Worm (Caenorhabditis elegans) whole organism, L2 larva: Measurements from ENCODE around the gene nspb-8.

Source experiments
- C34F6.9 ChIP-seq: fragments of 150-350 bp; optimal IDR thresholded peaks from 2 replicates; lab custom pipeline; 2014; ENCODE audit warnings: missing biosample characterization, missing genetic modification characterization
- Y55F3AM.14 ChIP-seq: fragments of 200-800 bp; sonication (Bioruptor generic); optimal IDR thresholded peaks from 2 replicates; lab custom pipeline; 2018; ENCODE audit warnings: mild to moderate bottlenecking, missing genetic modification characterization, missing compliant biosample characterization
- ZK546.5 ChIP-seq: sonication (generic microtip); optimal IDR thresholded peaks from 2 replicates; lab custom pipeline; 2017; ENCODE audit warnings: missing biosample characterization, missing genetic modification characterization
- alr-1 ChIP-seq: fragments of 150-350 bp; optimal IDR thresholded peaks from 2 replicates; lab custom pipeline; 2014; ENCODE audit warnings: missing biosample characterization, missing genetic modification characterization
- aly-2 ChIP-seq: fragments of 150-350 bp; optimal IDR thresholded peaks from 2 replicates; lab custom pipeline; 2014; ENCODE audit warnings: missing biosample characterization, missing genetic modification characterization
- ama-1 ChIP-seq: fragments of 150-350 bp; optimal IDR thresholded peaks from 2 replicates; lab custom pipeline; 2018; ENCODE audit warnings: inconsistent platforms
- blmp-1 ChIP-seq: sonication (generic microtip); optimal IDR thresholded peaks from 2 replicates; lab custom pipeline; 2017; ENCODE audit warnings: missing genetic modification characterization, mild to moderate bottlenecking, missing compliant biosample characterization, antibody characterized with exemption, moderate library complexity; ENCODE audit not compliant: insufficient read depth
- crh-2 ChIP-seq: sonication (generic microtip); optimal IDR thresholded peaks from 2 replicates; lab custom pipeline; 2017; ENCODE audit warnings: missing biosample characterization, missing genetic modification characterization
- egl-27 ChIP-seq: sonication (generic microtip); optimal IDR thresholded peaks from 3 replicates; lab custom pipeline; 2017; ENCODE audit warnings: missing biosample characterization, missing genetic modification reagents, missing genetic modification characterization
- elt-1 ChIP-seq: fragments of 150-350 bp; optimal IDR thresholded peaks from 2 replicates; lab custom pipeline; 2014; ENCODE audit warnings: missing biosample characterization, missing genetic modification characterization
- fos-1 ChIP-seq: fragments of 150-350 bp; optimal IDR thresholded peaks from 2 replicates; lab custom pipeline; 2014; ENCODE audit warnings: missing biosample characterization, missing genetic modification characterization
- gmeb-1 ChIP-seq: fragments of 150-350 bp; optimal IDR thresholded peaks from 2 replicates; lab custom pipeline; 2014; ENCODE audit warnings: missing biosample characterization, missing genetic modification characterization
- lin-11 ChIP-seq: fragments of 150-350 bp; sonication (generic microtip); optimal IDR thresholded peaks from 2 replicates; lab custom pipeline; 2014; ENCODE audit warnings: missing biosample characterization, missing genetic modification characterization, inconsistent platforms, mixed read lengths
- lin-13 ChIP-seq: fragments of 150-350 bp; optimal IDR thresholded peaks from 2 replicates; lab custom pipeline; 2014; ENCODE audit warnings: missing biosample characterization, missing genetic modification reagents, missing genetic modification characterization
- mab-5 ChIP-seq: fragments of 150-350 bp; optimal IDR thresholded peaks from 2 replicates; lab custom pipeline; 2014; ENCODE audit warnings: missing biosample characterization, missing genetic modification characterization
- mbf-1 ChIP-seq: sonication (generic microtip); optimal IDR thresholded peaks from 2 replicates; lab custom pipeline; 2017; ENCODE audit warnings: missing biosample characterization, missing genetic modification characterization
- mdl-1 ChIP-seq, 2 experiments: fragments of 150-350 bp in 1 of 2; sonication (generic microtip) in 1 of 2; optimal IDR thresholded peaks; 2 replicates each; lab custom pipeline; 2017; ENCODE audit warnings: missing biosample characterization in 2 of 2, missing genetic modification characterization in 2 of 2
- nhr-10 ChIP-seq: sonication (generic microtip); optimal IDR thresholded peaks from 2 replicates; lab custom pipeline; 2017; ENCODE audit warnings: missing biosample characterization, missing genetic modification characterization
- nhr-21 ChIP-seq: fragments of 150-350 bp; optimal IDR thresholded peaks from 2 replicates; lab custom pipeline; 2014; ENCODE audit warnings: missing biosample characterization, missing genetic modification characterization
- nhr-23 ChIP-seq: fragments of 150-350 bp; optimal IDR thresholded peaks from 2 replicates; lab custom pipeline; 2014; ENCODE audit warnings: missing biosample characterization, missing genetic modification reagents, missing genetic modification characterization
- nhr-237 ChIP-seq: fragments of 150-350 bp; optimal IDR thresholded peaks from 2 replicates; lab custom pipeline; 2014; ENCODE audit warnings: missing biosample characterization, missing genetic modification characterization
- nhr-25 ChIP-seq: fragments of 150-350 bp; sonication (generic microtip); optimal IDR thresholded peaks from 3 replicates; lab custom pipeline; 2014; ENCODE audit warnings: missing biosample characterization, missing genetic modification characterization
- nhr-77 ChIP-seq: fragments of 150-350 bp; optimal IDR thresholded peaks from 2 replicates; lab custom pipeline; 2014; ENCODE audit warnings: missing biosample characterization, missing genetic modification characterization
- peb-1 ChIP-seq: fragments of 150-350 bp; optimal IDR thresholded peaks from 2 replicates; lab custom pipeline; 2014; ENCODE audit warnings: missing biosample characterization, missing genetic modification characterization
- skn-1 ChIP-seq: sonication (generic microtip); optimal IDR thresholded peaks from 2 replicates; lab custom pipeline; 2017; ENCODE audit warnings: missing biosample characterization, missing genetic modification characterization
- sma-9 ChIP-seq, 2 experiments: fragments of 150-350 bp in 1 of 2; sonication (generic microtip) in 1 of 2; optimal IDR thresholded peaks; 2 replicates each; lab custom pipeline; 2014 to 2016; ENCODE audit warnings: missing genetic modification characterization in 2 of 2, mild to moderate bottlenecking in 1 of 2, missing biosample characterization in 1 of 2, missing compliant biosample characterization in 1 of 2, missing genetic modification reagents in 1 of 2, moderate library complexity in 1 of 2
- snpc-4 ChIP-seq: fragments of 150-350 bp; optimal IDR thresholded peaks from 2 replicates; lab custom pipeline; 2014; ENCODE audit warnings: missing biosample characterization, missing genetic modification characterization
- unc-55 ChIP-seq: fragments of 150-350 bp; sonication (generic microtip); optimal IDR thresholded peaks from 3 replicates; lab custom pipeline; 2014; ENCODE audit warnings: missing biosample characterization, missing genetic modification reagents, missing genetic modification characterization
- ztf-1 ChIP-seq: fragments of 200-800 bp; sonication (Bioruptor generic); conservative IDR thresholded peaks from 2 replicates; pipeline ENCODE4 v1.3.6; 2022; ENCODE audit warnings: missing genetic modification characterization, missing compliant biosample characterization
- ztf-11 ChIP-seq: sonication (generic microtip); optimal IDR thresholded peaks from 2 replicates; lab custom pipeline; 2017; ENCODE audit warnings: missing biosample characterization, missing genetic modification characterization
- ztf-4 ChIP-seq: fragments of 150-350 bp; optimal IDR thresholded peaks from 2 replicates; lab custom pipeline; 2014; ENCODE audit warnings: missing biosample characterization, missing genetic modification characterization

The nspb-8 gene

DNA sequence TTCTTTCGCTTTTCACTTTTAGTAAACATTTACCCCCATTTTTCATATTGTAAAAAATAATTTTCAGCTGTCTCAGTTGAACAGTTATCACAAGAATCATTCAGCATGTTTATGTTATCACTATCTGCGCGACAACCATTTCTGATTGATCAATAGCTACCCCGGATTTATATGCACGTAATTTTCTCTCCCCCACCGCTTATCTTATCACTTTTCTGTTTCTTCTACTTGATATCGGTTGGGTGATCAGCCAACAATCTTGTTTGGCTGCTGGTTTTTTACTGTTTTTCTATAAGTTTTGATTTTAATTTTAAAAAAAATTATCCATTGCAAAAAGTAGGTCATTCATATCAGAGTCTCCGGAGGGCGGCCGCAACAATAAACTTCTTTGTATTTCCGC is 17.3 kb upstream of the nspb-8 start:
- peak; percentile 2 for TF ChIP-seq nhr-21
- TF ChIP-seq sma-9 (GFP tag; optimal IDR thresholded peaks at IDR 0.05; lab: Kevin White, UChicago) = peak; percentile 48
- no peak for TF ChIP-seq sma-9 (tag; optimal IDR thresholded peaks at IDR 0.05; lab: Kevin White, UChicago)
- TF ChIP-seq elt-1 (tag; lab: Kevin White, UChicago) = no peak
- TF ChIP-seq ztf-11 (tag; lab: Kevin White, UChicago) = no peak
- no peak for TF ChIP-seq nhr-25
- no peak for TF ChIP-seq ztf-1 (GFP tag; lab: Robert Waterston, UW)

DNA sequence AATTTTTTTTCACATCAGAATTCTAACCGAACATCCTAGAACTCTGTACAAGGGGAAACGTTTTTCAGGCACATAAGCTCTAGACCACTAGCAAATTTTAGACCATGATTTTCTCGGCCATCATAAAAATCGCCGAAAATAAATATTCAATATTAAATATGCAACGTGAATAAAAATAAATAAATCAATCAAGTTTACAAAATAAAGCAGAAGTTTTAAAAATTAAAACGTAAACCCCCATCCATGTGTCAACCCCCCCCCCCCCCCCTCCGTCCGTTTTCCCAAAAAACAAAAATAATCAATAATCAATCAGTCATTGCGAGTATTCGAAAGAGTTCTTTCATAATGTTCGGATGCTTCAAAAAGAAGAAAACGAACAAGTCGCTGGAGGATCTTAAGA is 12.8 kb upstream of the nspb-8 start, which contains the start of gene catp-4:
Gene catp-4 (plus strand): TSS at position 301 of the 400 bp plus-strand sequence.
- no peak for TF ChIP-seq gmeb-1 (tag; lab: Kevin White, UChicago)
- TF ChIP-seq aly-2 = no peak
- TF ChIP-seq ama-1 (lab: Kevin White, UChicago) = no peak
- no peak for TF ChIP-seq ztf-11 (tag; lab: Kevin White, UChicago)
- no peak for TF ChIP-seq sma-9 (GFP tag; optimal IDR thresholded peaks at IDR 0.05; lab: Kevin White, UChicago)
- no peak for TF ChIP-seq sma-9 (tag; optimal IDR thresholded peaks at IDR 0.05; lab: Kevin White, UChicago)
- no peak for TF ChIP-seq nhr-23 (tag; lab: Kevin White, UChicago)
- TF ChIP-seq peb-1 (tag; lab: Kevin White, UChicago) = no peak
- no peak for TF ChIP-seq alr-1 (tag; lab: Kevin White, UChicago)
- no peak for TF ChIP-seq mdl-1 (tag; optimal IDR thresholded peaks at IDR 0.05; lab: Kevin White, UChicago)
- no peak for TF ChIP-seq lin-13 (GFP tag; lab: Kevin White, UChicago)
- no peak for TF ChIP-seq Y55F3AM.14 (GFP tag; lab: Kevin White, UChicago)
- TF ChIP-seq nhr-77 (tag; lab: Kevin White, UChicago) = no peak
- TF ChIP-seq skn-1 (tag; lab: Kevin White, UChicago) = no peak
- no peak for TF ChIP-seq ZK546.5 (tag; lab: Kevin White, UChicago)
- TF ChIP-seq fos-1 (tag; lab: Kevin White, UChicago) = no peak
- no peak for TF ChIP-seq nhr-237 (tag; lab: Kevin White, UChicago)
- TF ChIP-seq unc-55 = no peak
- TF ChIP-seq egl-27 = no peak

DNA sequence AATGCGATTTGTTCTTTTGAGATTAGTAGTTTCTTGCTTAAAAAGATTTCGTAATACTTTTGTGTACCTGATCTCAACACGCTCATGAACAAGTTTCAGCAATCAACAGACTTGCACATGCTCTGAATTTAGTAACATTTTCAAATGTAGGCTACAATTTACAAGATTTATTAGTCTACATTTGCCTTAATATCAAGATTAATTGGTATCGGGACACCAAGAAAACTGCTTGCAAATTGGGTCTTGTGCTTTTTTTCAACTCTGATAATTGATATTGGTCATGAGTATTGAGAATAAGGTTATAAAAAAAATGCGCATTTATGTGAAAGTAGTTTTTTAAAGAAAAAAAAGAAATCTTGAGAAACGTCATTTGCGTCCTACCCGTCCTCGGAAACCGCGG is 12.2 kb upstream of the nspb-8 start:
- TF ChIP-seq crh-2 (tag; lab: Kevin White, UChicago) (no peak), ztf-4 (tag; lab: Kevin White, UChicago) (no peak), mbf-1 (tag; lab: Kevin White, UChicago) (no peak)

DNA sequence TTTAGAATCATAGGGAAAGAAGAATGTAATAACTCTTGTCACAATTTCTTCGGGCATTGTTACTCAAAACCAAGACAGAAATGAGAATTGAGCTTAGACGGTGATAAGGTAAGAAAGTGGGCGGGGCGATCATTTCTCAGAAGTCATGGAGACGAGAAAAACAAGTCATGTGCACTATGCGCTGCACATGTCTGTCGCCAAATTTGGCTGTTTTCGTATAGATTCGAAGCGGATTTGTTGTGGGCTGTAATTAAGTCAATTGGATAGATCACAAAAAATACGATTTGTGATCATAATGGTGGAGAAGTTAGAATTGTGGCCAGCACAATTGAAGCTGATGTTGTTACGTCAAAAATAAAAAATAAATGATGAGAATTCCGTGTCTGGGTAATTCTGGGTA is 11.2 kb upstream of the nspb-8 start, which contains the start of gene C01G12.7:
Gene C01G12.7 (minus strand): TSS at position 195 of the 400 bp plus-strand sequence.
- TF ChIP-seq crh-2 (tag; lab: Kevin White, UChicago) (no peak), mdl-1 (tag; optimal IDR thresholded peaks at IDR 0.05; lab: Kevin White, UChicago) (no peak), nhr-25 (no peak), nhr-10 (no peak), lin-11 (tag; lab: Kevin White, UChicago) (peak; percentile 26), nhr-21 (no peak)

DNA sequence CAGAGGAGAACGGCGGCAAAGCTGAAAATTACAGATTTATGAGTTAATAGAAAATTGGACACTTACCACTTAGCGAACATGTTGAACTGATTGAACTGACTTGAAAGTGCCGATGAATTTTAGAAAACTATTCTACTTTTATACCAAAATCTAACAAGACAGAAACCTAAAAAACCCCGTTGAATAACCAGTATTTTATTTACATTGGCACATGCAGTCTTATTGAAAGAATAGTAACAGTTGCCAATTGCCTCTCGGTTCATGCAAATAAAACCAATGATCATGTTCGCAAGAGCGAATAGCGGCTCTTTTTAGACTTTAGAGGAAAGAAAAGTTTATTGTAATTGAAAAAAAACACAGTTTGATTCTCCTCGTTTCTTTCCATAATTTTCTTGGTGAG is 7.7 kb upstream of the nspb-8 start, which contains the start of gene nspb-10:
Gene nspb-10 (minus strand): TSS at position 101 of the 400 bp plus-strand sequence.
- TF ChIP-seq lin-13 (GFP tag; lab: Kevin White, UChicago) = no peak
- TF ChIP-seq mdl-1 (tag; optimal IDR thresholded peaks at IDR 0.05; lab: Kevin White, UChicago) = no peak
- TF ChIP-seq C34F6.9 (tag; lab: Kevin White, UChicago) = no peak
- no peak for TF ChIP-seq nhr-77 (tag; lab: Kevin White, UChicago)
- TF ChIP-seq snpc-4 (tag; lab: Kevin White, UChicago) = no peak
- TF ChIP-seq mab-5 (tag; lab: Kevin White, UChicago) = no peak
- no peak for TF ChIP-seq gmeb-1 (tag; lab: Kevin White, UChicago)
- no peak for TF ChIP-seq ztf-11 (tag; lab: Kevin White, UChicago)
- no peak for TF ChIP-seq fos-1 (tag; lab: Kevin White, UChicago)

DNA sequence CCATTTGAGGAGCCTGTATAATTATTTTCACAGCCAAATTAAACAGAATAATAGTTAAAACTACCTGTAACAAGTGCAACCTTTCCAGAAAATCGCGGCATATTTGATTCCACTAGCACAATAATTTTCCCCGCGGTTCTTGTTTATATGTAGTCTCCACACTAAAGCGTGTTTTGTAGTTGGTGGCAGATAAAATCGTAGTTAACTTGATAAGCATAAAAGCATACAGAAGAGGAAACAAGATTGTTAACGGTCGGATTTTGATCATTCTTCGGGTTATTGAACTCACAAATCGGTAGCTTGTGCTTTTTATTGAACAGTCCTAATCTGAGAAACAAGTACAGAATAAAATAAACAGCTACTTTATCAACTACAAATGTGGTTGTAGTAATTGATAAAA is 7.0 kb upstream of the nspb-8 start, which contains the start of gene C01G12.5:
Gene C01G12.5 (minus strand): TSS at position 101 of the 400 bp plus-strand sequence.
- TF ChIP-seq blmp-1 (tag; lab: Kevin White, UChicago) (no peak), egl-27 (no peak), nhr-23 (tag; lab: Kevin White, UChicago) (no peak), nhr-21 (no peak), ztf-4 (tag; lab: Kevin White, UChicago) (no peak), ama-1 (lab: Kevin White, UChicago) (no peak)
